Worm (Caenorhabditis elegans) whole organism, L3 larva: Measurements from ENCODE around the gene C08F11.3.

ENCODE experiments used
- R02D3.7 ChIP-seq: fragments of 150-350 bp; optimal IDR thresholded peaks from 2 replicates; lab custom pipeline; 2014; ENCODE audit warnings: missing biosample characterization, missing genetic modification characterization
- ceh-28 ChIP-seq: fragments of 150-350 bp; optimal IDR thresholded peaks from 2 replicates; lab custom pipeline; 2014; ENCODE audit warnings: missing biosample characterization, missing genetic modification reagents, missing genetic modification characterization
- lin-39 ChIP-seq: fragments of 150-350 bp; optimal IDR thresholded peaks from 2 replicates; lab custom pipeline; 2018; ENCODE audit warnings: missing biosample characterization, missing genetic modification reagents, missing genetic modification characterization
- pqm-1 ChIP-seq: fragments of 150-350 bp; optimal IDR thresholded peaks from 2 replicates; lab custom pipeline; 2017; ENCODE audit warnings: missing biosample characterization, missing genetic modification characterization, inconsistent platforms

DNA sequence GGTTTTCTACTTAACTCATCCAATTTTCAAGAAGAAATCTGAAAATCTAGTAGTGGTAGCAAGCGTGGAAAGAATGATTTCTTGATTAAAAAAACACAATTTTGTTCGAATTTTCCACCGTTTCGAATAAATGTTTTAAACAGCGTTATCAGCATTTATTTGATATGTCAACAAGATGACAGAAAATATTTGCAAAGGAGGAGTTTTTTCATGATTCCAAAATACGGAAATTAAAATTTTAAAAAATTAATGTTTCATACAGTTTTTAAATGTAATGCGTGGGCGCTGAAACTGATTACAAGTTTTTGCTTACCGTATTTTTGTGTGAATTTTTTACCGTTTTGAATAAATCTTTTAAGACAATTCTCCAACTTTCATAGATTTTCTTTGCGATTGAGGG is 13.3 kb downstream of the C08F11.3 start:
- TF ChIP-seq lin-39 (tag; lab: Kevin White, UChicago) (no peak), pqm-1 (tag; lab: Kevin White, UChicago) (no peak), ceh-28 (tag; lab: Kevin White, UChicago) (no peak), R02D3.7 (tag; lab: Kevin White, UChicago) (no peak)
